Fruit fly (Drosophila melanogaster) whole organism, wandering third instar larva: ENCODE data around the gene Rop.

ENCODE experiments used
- Abd-B ChIP-seq: fragments of >200 bp; optimal IDR thresholded peaks from 2 replicates; lab custom pipeline; 2017; ENCODE audit warnings: missing biosample characterization, missing genetic modification characterization
- CG32264 ChIP-seq: fragments of 200-800 bp; sonication (Bioruptor generic); optimal IDR thresholded peaks from 2 replicates; lab custom pipeline; 2016; ENCODE audit warnings: missing biosample characterization, missing genetic modification characterization
- CG9705 ChIP-seq: fragments of 200-800 bp; sonication (Bioruptor generic); optimal IDR thresholded peaks from 2 replicates; lab custom pipeline; 2018; ENCODE audit warnings: missing biosample characterization, mild to moderate bottlenecking, missing genetic modification characterization
- CrebA ChIP-seq: fragments of 200-800 bp; sonication (Bioruptor generic); optimal IDR thresholded peaks from 2 replicates; lab custom pipeline; 2016; ENCODE audit warnings: missing biosample characterization, mild to moderate bottlenecking, missing genetic modification characterization, borderline replicate concordance
- Dfd ChIP-seq: fragments of >200 bp; optimal IDR thresholded peaks from 2 replicates; lab custom pipeline; 2017; ENCODE audit warnings: missing biosample characterization, missing genetic modification characterization
- Dif ChIP-seq: fragments of 200-275, 200-300 bp; sonication (Bioruptor generic); optimal IDR thresholded peaks from 2 replicates; lab custom pipeline; 2018; ENCODE audit warnings: missing biosample characterization, missing genetic modification characterization; ENCODE audit not compliant: partially characterized antibody
- GATAd ChIP-seq: sonication (Bioruptor generic); optimal IDR thresholded peaks from 2 replicates; lab custom pipeline; 2016; ENCODE audit warnings: missing biosample characterization, missing genetic modification characterization
- HLH106 ChIP-seq: fragments of 200-800 bp; optimal IDR thresholded peaks from 3 replicates; lab custom pipeline; 2019; ENCODE audit warnings: missing biosample characterization, mild to moderate bottlenecking, missing genetic modification characterization, moderate library complexity
- Hnf4 ChIP-seq: fragments of 200-800 bp; sonication (Bioruptor generic); optimal IDR thresholded peaks from 2 replicates; lab custom pipeline; 2016; ENCODE audit warnings: missing biosample characterization, mild to moderate bottlenecking, missing genetic modification characterization
- Hr78 ChIP-seq: fragments of >200 bp; optimal IDR thresholded peaks from 2 replicates; lab custom pipeline; 2017; ENCODE audit warnings: missing biosample characterization, missing genetic modification characterization
- Hr83 ChIP-seq: fragments of 200-300 bp; sonication (Bioruptor generic); optimal IDR thresholded peaks from 2 replicates; lab custom pipeline; 2016; ENCODE audit warnings: missing biosample characterization, mild to moderate bottlenecking, missing genetic modification characterization, moderate library complexity; ENCODE audit not compliant: poor library complexity, severe bottlenecking
- Jra ChIP-seq: sonication (Bioruptor generic); optimal IDR thresholded peaks from 2 replicates; lab custom pipeline; 2016; ENCODE audit warnings: missing biosample characterization, missing genetic modification characterization
- Mio ChIP-seq: sonication (Bioruptor generic); optimal IDR thresholded peaks from 2 replicates; lab custom pipeline; 2016; ENCODE audit warnings: missing biosample characterization, missing genetic modification characterization
- Myc ChIP-seq: fragments of >200 bp; optimal IDR thresholded peaks from 2 replicates; lab custom pipeline; 2017
- N ChIP-seq: fragments of >200 bp; optimal IDR thresholded peaks from 2 replicates; lab custom pipeline; 2018; ENCODE audit warnings: missing biosample characterization, missing external identifiers, missing genetic modification characterization
- Rel ChIP-seq, 2 experiments: fragments of 200-800 bp; sonication (Bioruptor generic) in 1 of 2; optimal IDR thresholded peaks; 2 replicates in 1 of 2; 3 replicates in 1 of 2; lab custom pipeline; 2016 to 2019; ENCODE audit warnings: mild to moderate bottlenecking in 2 of 2, missing biosample characterization in 2 of 2, missing genetic modification characterization in 2 of 2, moderate library complexity in 1 of 2
- Sp1 ChIP-seq: fragments of 200-800 bp; sonication (Bioruptor generic); optimal IDR thresholded peaks from 3 replicates; lab custom pipeline; 2019; ENCODE audit warnings: missing biosample characterization, mild to moderate bottlenecking, missing genetic modification characterization, moderate library complexity
- br ChIP-seq: fragments of 200-800 bp; sonication (Bioruptor generic); optimal IDR thresholded peaks from 2 replicates; lab custom pipeline; 2016; ENCODE audit warnings: missing biosample characterization, missing genetic modification characterization
- brk ChIP-seq: fragments of 200-800 bp; sonication (Bioruptor generic); optimal IDR thresholded peaks from 2 replicates; lab custom pipeline; 2016; ENCODE audit warnings: missing biosample characterization, mild to moderate bottlenecking, missing genetic modification characterization
- dl ChIP-seq, 2 experiments: fragments of 175-275, 200-275 bp in 1 of 2; fragments of 200-275 bp in 1 of 2; sonication (Bioruptor generic); optimal IDR thresholded peaks; lab custom pipeline; 2018; ENCODE audit warnings: mild to moderate bottlenecking in 2 of 2, missing biosample characterization in 2 of 2, missing genetic modification characterization in 2 of 2, moderate library complexity in 2 of 2; ENCODE audit not compliant: partially characterized antibody in 2 of 2, insufficient read depth in 1 of 2
- dmrt93B ChIP-seq: fragments of 200-800 bp; sonication (Bioruptor generic); optimal IDR thresholded peaks from 2 replicates; lab custom pipeline; 2018; ENCODE audit warnings: missing biosample characterization, mild to moderate bottlenecking, missing genetic modification characterization
- dsf ChIP-seq: sonication (Bioruptor generic); optimal IDR thresholded peaks from 2 replicates; lab custom pipeline; 2016; ENCODE audit warnings: missing biosample characterization, missing genetic modification characterization, borderline replicate concordance
- foxo ChIP-seq, 2 experiments: fragments of 200-800 bp; sonication (Bioruptor generic); optimal IDR thresholded peaks; 2 replicates in 1 of 2; 3 replicates in 1 of 2; lab custom pipeline; 2016 to 2017; ENCODE audit warnings: missing biosample characterization in 2 of 2, missing genetic modification characterization in 2 of 2
- fru ChIP-seq: fragments of 200-800 bp; sonication (Bioruptor generic); optimal IDR thresholded peaks from 3 replicates; lab custom pipeline; 2016; ENCODE audit warnings: missing biosample characterization, mild to moderate bottlenecking, missing genetic modification characterization
- h ChIP-seq: fragments of 200-800 bp; sonication (Bioruptor generic); optimal IDR thresholded peaks from 3 replicates; lab custom pipeline; 2016; ENCODE audit warnings: missing biosample characterization, mild to moderate bottlenecking, missing genetic modification characterization
- jim ChIP-seq: fragments of 175-275, 200-325 bp; sonication (Bioruptor generic); optimal IDR thresholded peaks from 2 replicates; lab custom pipeline; 2016; ENCODE audit warnings: missing biosample characterization, mild to moderate bottlenecking, missing genetic modification characterization
- lola ChIP-seq: fragments of >200 bp; optimal IDR thresholded peaks from 2 replicates; lab custom pipeline; 2017; ENCODE audit warnings: missing biosample characterization, missing genetic modification characterization
- pan ChIP-seq: fragments of >200 bp; optimal IDR thresholded peaks from 2 replicates; lab custom pipeline; 2017
- psq ChIP-seq: fragments of 200-800 bp; sonication (Bioruptor generic); optimal IDR thresholded peaks from 3 replicates; lab custom pipeline; 2017; ENCODE audit warnings: missing biosample characterization, mild to moderate bottlenecking, missing genetic modification characterization, moderate library complexity
- rgr ChIP-seq: fragments of 200-800 bp; sonication (Bioruptor generic); optimal IDR thresholded peaks from 3 replicates; lab custom pipeline; 2016; ENCODE audit warnings: missing biosample characterization, mild to moderate bottlenecking, missing genetic modification characterization
- sage ChIP-seq: fragments of 200-800 bp; sonication (Bioruptor generic); optimal IDR thresholded peaks from 2 replicates; lab custom pipeline; 2016; ENCODE audit warnings: missing biosample characterization, mild to moderate bottlenecking, missing genetic modification characterization
- sv ChIP-seq: fragments of 200-800 bp; sonication (Bioruptor generic); optimal IDR thresholded peaks from 3 replicates; lab custom pipeline; 2016; ENCODE audit warnings: missing biosample characterization, missing genetic modification characterization
- tai ChIP-seq: sonication (Bioruptor generic); optimal IDR thresholded peaks from 2 replicates; lab custom pipeline; 2016; ENCODE audit warnings: missing biosample characterization, missing genetic modification characterization
- usp ChIP-seq: fragments of >200 bp; optimal IDR thresholded peaks from 2 replicates; lab custom pipeline; 2017; ENCODE audit warnings: missing biosample characterization, missing genetic modification characterization
- woc ChIP-seq: sonication (Bioruptor generic); optimal IDR thresholded peaks from 2 replicates; lab custom pipeline; 2016; ENCODE audit warnings: missing biosample characterization, mild to moderate bottlenecking, missing genetic modification characterization

The Rop gene

DNA sequence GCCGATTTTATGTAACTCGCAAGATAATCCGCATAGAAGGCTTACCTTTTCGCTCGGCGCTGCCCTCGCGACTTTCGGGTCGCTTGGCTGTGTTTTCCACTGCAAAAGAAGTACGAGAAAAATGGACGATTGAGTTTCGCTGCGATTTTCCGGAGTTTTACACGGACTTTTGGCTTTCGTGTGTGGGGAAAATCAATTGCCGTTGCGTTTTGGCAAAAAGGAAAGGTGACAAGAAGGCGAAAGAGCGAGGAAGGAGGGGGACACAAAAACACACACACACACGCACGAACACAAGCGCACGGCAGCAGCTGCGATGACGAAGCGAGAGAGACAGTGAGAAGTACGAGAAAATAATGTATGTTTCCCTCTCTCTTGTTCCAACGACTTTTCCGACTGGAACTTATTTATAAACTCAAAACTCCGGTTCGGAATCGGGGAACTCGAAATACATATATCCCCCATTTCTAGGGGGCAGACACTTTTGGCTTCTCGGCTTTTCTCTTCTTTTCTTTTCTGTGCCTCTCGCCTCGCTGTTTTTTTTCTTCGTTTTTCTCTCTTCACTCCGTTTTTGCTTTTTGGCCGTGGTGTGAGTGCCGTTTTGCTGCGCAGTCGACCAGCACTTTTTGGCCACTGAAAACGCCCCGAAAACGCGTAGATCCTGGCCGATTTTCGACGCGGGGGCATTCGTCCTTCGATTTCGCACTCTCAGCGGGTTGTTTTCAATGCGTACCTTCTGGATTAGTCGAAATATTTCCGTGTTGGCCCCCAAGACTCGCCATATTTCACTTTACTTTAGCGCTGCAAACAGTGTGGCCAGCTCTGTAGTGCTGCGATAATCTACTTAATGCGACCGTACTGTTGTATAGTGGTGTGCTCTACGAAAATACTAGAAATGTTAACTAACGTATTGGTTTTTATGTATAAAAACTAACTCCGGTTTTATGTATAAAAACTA is 4.8 kb downstream of the Rop start, which contains the start of gene ens:
Gene ens (minus strand): TSS at position 827 of the 955 bp plus-strand sequence.
- TF ChIP-seq CG32264 (GFP tag; lab: Kevin White, UChicago), result no peak
- no peak for TF ChIP-seq dsf
- no peak for TF ChIP-seq Rel (GFP tag; optimal IDR thresholded peaks at IDR 0.05; lab: Kevin White, UChicago)
- TF ChIP-seq Rel (tag; optimal IDR thresholded peaks at IDR 0.05; lab: Kevin White, UChicago), result no peak
- TF ChIP-seq Dif (GFP tag; lab: Kevin White, UChicago), result peak; percentile 33
- TF ChIP-seq psq (GFP tag; lab: Kevin White, UChicago), result peak; percentile 88
- no peak for TF ChIP-seq tai (GFP tag; lab: Kevin White, UChicago)
- TF ChIP-seq Abd-B (GFP tag; lab: Kevin White, UChicago), result no peak
- TF ChIP-seq, all 38 proteins: peak for 2

DNA sequence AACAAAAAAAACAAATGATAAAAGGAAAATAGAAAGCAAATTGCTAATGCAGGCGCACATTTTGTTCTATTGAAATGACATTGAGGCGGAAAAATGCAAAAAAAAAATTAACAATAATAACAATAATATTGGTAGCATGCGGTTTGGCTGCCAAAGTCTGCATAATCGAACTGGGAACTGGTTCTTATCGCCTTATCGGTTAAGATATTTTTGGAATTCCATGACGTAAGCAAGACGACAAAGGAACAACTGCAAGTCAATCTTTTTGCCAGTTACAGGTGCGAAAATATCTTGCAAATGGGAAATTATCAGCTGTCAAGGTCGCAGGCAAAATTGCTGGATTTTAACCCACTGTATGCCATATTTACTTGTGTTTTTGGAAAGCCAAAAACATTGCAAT is 6.2 kb downstream of the Rop start:
- no peak for TF ChIP-seq pan (lab: Kevin White, UChicago)

- TF ChIP-seq jim (GFP tag; lab: Kevin White, UChicago) (no peak), Myc (no peak), CG32264 (GFP tag; lab: Kevin White, UChicago) (no peak), lola (no peak), Hr83 (GFP tag; lab: Kevin White, UChicago) (no peak), br (no peak), dsf (no peak), Hnf4 (GFP tag; lab: Kevin White, UChicago) (no peak), dmrt93B (GFP tag; lab: Kevin White, UChicago) (no peak), rgr (GFP tag; lab: Kevin White, UChicago) (no peak)
Measured at dm6 chr3L:4130743-4131142, 8.1 kb downstream of the Rop start.

dm6 chr3L:4128579-4128978 is 10.2 kb downstream of the Rop start:
- TF ChIP-seq Dif (GFP tag; lab: Kevin White, UChicago) (no peak), Dfd (peak; percentile 92)

dm6 chr3L:4125709-4126108 is 13.1 kb downstream of the Rop start:
- TF ChIP-seq usp (GFP tag; lab: Kevin White, UChicago), result no peak
- TF ChIP-seq woc (GFP tag; lab: Kevin White, UChicago), result no peak
- TF ChIP-seq Hr78, result no peak
- no peak for TF ChIP-seq lola

DNA sequence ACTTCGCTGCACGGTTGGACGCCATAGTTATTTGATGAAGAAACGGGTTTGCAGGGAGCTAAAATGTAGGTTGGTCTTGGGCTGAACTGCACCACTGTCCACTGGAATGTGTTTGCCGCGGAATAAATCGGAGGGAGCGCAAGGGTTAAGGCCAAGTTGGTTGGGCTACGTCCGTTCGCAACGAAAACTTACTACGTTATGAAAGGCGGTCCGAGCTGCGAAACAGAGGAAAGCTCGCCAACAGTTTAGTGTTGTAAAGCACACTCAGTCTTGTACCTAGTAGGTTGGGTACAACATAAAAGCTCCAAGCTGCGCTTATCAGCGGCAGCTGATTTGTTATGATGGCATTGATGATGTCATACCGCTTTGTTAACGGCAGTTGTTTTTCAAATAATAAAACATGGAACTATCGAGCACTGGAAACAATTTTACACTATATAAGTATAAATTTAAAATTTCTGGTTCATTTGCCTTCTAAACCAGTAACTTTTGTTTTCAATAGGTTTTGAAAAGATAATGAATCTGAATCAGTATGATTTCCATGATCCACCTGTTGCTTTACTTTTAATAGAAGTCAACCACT is 16.5 kb downstream of the Rop start, which contains the start of gene Chd64:
Gene Chd64 (minus strand): TSS at position 204 of the 583 bp plus-strand sequence.
- no peak for TF ChIP-seq HLH106 (tag; lab: Kevin White, UChicago)
- TF ChIP-seq Hr78, result no peak
- TF ChIP-seq jim (GFP tag; lab: Kevin White, UChicago), result no peak
- TF ChIP-seq psq (GFP tag; lab: Kevin White, UChicago), result peak; percentile 54
- TF ChIP-seq fru (GFP tag; lab: Kevin White, UChicago), result peak; percentile 78
- peak; percentile 84 for TF ChIP-seq Rel (GFP tag; optimal IDR thresholded peaks at IDR 0.05; lab: Kevin White, UChicago)
- TF ChIP-seq Rel (tag; optimal IDR thresholded peaks at IDR 0.05; lab: Kevin White, UChicago), result peak; percentile 71
- no peak for TF ChIP-seq Myc
- TF ChIP-seq Mio (GFP tag; lab: Kevin White, UChicago), result no peak
- peak; percentile 72 for TF ChIP-seq Sp1 (GFP tag; lab: Kevin White, UChicago)
- peak; percentile 78 for TF ChIP-seq h (GFP tag; lab: Kevin White, UChicago)
- peak; percentile 69 for TF ChIP-seq brk (GFP tag; lab: Kevin White, UChicago)
- peak; percentile 67 for TF ChIP-seq br
- no peak for TF ChIP-seq GATAd (GFP tag; lab: Kevin White, UChicago)
- TF ChIP-seq sv (GFP tag; lab: Kevin White, UChicago), result no peak
- no peak for TF ChIP-seq Abd-B (GFP tag; lab: Kevin White, UChicago)
- TF ChIP-seq N (GFP tag; lab: Kevin White, UChicago), result no peak
- no peak for TF ChIP-seq dsf
- no peak for TF ChIP-seq lola
- no peak for TF ChIP-seq tai (GFP tag; lab: Kevin White, UChicago)
- peak; percentile 67 for TF ChIP-seq Jra
- no peak for TF ChIP-seq dmrt93B (GFP tag; lab: Kevin White, UChicago)
- peak; percentile 73 for TF ChIP-seq sage (GFP tag; lab: Kevin White, UChicago)
- peak; percentile 36 for TF ChIP-seq CG32264 (GFP tag; lab: Kevin White, UChicago)
- no peak for TF ChIP-seq CrebA (GFP tag; lab: Kevin White, UChicago)
- peak; percentile 58 for TF ChIP-seq woc (GFP tag; lab: Kevin White, UChicago)
- no peak for TF ChIP-seq usp (GFP tag; lab: Kevin White, UChicago)
- no peak for TF ChIP-seq pan (lab: Kevin White, UChicago)
- TF ChIP-seq dl (GFP tag; optimal IDR thresholded peaks at IDR 0.05; lab: Kevin White, UChicago; ENCODE audit: insufficient read depth in 1 of 2, partially characterized antibody in 2 of 2), result no peak
- TF ChIP-seq foxo (GFP tag; optimal IDR thresholded peaks at IDR 0.05; lab: Kevin White, UChicago), result no peak
- TF ChIP-seq CG9705, result no peak
